Worm (Caenorhabditis elegans): ENCODE results near the gene T13G4.7.
A peak's percentile ranks its signal among the peaks of the same experiment; 100 is the strongest.

Gene T13G4.7

DNA sequence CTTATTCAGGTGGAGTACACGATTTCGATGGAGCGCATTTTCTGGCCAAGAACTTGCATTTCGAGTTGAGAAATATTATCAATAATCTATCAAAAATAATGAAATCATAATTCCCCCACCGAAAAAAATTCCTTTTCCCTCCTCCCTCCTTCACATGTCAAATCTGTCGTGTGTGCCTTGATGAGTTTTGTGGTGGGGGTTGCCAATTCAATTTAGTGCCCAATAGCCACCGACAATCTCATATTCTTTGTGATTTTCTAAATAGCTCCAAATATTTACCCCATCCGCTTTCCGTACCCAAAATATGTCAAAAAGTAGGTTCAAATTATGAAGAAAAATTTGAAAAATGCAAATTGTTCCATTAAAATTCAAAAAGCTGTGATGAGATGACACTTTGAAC is 43.9 kb downstream of the T13G4.7 start, which contains the start of gene tmc-1:
TSS of gene tmc-1 (plus strand) at position 189 of the 400 bp plus-strand sequence.
- peak; percentile 61 for TF ChIP-seq ces-1 (GFP tag; optimal IDR thresholded peaks at IDR 0.05)
- TF ChIP-seq ham-2 (GFP tag; optimal IDR thresholded peaks at IDR 0.05) = no peak

DNA sequence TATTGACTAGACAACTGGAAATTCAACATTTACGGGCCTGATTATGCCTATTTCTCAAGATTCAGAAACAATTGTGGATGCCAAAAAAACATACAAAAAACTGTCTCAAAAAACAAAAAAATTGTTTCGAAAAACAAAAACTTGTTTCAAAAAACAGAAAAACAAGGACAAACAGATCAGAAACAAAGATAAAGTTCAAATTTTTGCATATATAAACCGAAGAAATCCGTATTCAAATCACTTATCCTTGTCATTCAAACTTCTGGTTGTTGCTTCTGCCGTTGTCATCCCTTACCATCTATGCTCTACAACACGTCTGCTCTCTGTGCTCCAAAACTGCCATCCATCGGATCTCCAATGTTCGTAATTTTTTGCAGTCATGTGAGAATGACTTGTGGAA is 51.3 kb downstream of the T13G4.7 start, which contains the start of gene R193.1:
TSS of gene R193.1 (plus strand) at position 301 of the 400 bp plus-strand sequence.
- TF ChIP-seq zip-8 (tag; optimal IDR thresholded peaks at IDR 0.05) = no peak
- TF ChIP-seq nhr-76 (tag; optimal IDR thresholded peaks at IDR 0.05) = no peak
- no peak for TF ChIP-seq mep-1 (tag; optimal IDR thresholded peaks at IDR 0.05)
- TF ChIP-seq elt-1 (tag; optimal IDR thresholded peaks at IDR 0.05; ENCODE audit: borderline replicate concordance, insufficient read depth) = no peak
- no peak for TF ChIP-seq sptf-1 (tag; optimal IDR thresholded peaks at IDR 0.05)
- TF ChIP-seq nhr-28 (tag; optimal IDR thresholded peaks at IDR 0.05) = no peak
- TF ChIP-seq lin-13 (tag; optimal IDR thresholded peaks at IDR 0.05) = no peak
- no peak for TF ChIP-seq nhr-237 (tag; optimal IDR thresholded peaks at IDR 0.05)
- no peak for TF ChIP-seq bed-3 (GFP tag; optimal IDR thresholded peaks at IDR 0.05)
- no peak for TF ChIP-seq lin-32 (GFP tag; optimal IDR thresholded peaks at IDR 0.05)
- TF ChIP-seq snpc-4 (tag; optimal IDR thresholded peaks at IDR 0.05) = no peak
- TF ChIP-seq ceh-39 (tag; optimal IDR thresholded peaks at IDR 0.05) = no peak
- TF ChIP-seq ces-1 (GFP tag; optimal IDR thresholded peaks at IDR 0.05) = no peak
- TF ChIP-seq hlh-1 (tag; optimal IDR thresholded peaks at IDR 0.05) = no peak
- no peak for TF ChIP-seq flh-1 (GFP tag; optimal IDR thresholded peaks at IDR 0.05)
